Worm (Caenorhabditis elegans): Measurements from ENCODE around the gene dpy-18.

DNA sequence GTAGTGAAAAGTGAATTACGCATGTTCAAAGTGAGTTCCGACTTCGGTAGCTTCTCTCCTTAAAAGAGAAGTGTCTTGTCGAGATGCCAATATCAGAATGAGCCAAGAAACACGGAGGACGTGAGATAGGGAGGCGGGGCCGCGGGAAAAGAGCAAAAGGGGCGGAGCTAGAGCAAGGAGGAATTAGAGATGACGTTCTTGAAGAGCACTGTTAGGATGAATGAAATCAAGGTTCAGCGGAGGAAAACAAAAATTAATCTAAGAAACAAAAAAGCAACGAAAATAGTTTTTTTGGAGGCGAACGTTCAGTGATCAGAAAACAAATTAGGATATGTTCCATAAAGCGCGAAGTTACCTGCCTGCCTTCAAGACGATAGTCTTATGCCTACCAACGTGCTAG, 15.4 kb upstream of the dpy-18 start, which contains the start of gene nlp-21:
- TF ChIP-seq hmbx-1 (tag; optimal IDR thresholded peaks at IDR 0.05) (no peak), ama-1 (optimal IDR thresholded peaks at IDR 0.05) (no peak), flt-1 (GFP tag; IDR thresholded peaks at IDR 0.05) (no peak), ceh-13 (GFP tag; optimal IDR thresholded peaks at IDR 0.05) (no peak), scrt-1 (GFP tag; IDR thresholded peaks at IDR 0.05) (no peak), ets-7 (tag; optimal IDR thresholded peaks at IDR 0.05) (no peak), aly-1 (tag; optimal IDR thresholded peaks at IDR 0.05) (no peak), tbx-11 (GFP tag; IDR thresholded peaks at IDR 0.05) (no peak), ceh-36 (tag; optimal IDR thresholded peaks at IDR 0.05) (no peak), tbx-37 (GFP tag; conservative IDR thresholded peaks at IDR 0.05) (no peak), hmg-4 (GFP tag; optimal IDR thresholded peaks at IDR 0.05) (no peak), B0310.2 (tag; optimal IDR thresholded peaks at IDR 0.05) (no peak), hnd-1 (tag; optimal IDR thresholded peaks at IDR 0.05) (no peak)

All from whole organism, early embryonic.